Worm (Caenorhabditis elegans): Measurements from ENCODE around the gene F40F12.9.

DNA sequence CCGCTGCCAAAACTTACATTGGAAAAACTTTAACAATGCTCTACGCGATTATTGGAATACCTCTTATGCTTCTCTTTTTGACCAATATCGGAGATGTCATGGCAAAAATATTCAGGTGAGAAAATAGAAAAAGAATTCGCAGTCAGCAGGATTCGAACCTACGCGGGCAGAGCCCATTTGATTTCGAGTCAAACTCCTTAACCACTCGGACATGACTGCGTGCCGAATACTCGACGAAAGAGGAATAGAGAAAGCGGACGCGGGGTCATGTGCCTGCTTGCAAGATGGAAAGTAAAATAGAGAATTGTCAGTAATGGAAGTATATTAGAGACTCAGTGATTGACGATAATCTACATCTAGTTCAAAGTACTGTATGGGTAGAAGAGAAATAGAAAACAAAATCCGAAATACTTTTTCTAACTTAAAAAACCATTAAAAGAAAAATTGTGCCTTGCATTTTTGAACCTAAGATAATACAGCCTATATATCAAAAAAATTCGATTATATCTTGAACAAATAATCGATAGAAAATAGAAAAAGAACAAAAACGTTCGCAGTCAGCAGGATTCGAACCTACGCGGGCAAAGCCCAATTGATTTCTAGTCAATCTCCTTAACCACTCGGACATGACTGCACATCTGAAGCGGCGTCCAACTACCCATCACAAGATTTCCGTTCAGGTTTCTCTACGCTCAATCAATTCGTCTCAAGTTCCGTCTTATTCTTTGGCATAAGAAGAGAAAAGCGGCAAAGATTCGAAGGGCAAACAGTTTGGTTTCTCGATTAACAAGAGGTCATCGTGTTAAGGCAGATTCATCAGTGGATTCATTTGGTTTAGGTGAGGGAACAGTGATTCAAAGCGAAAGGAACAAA, 49.4 kb upstream of the F40F12.9 start:
- peak; percentile 50 for TF ChIP-seq him-1 (tag; optimal IDR thresholded peaks at IDR 0.05)
- TF ChIP-seq W03F9.2 (tag; optimal IDR thresholded peaks at IDR 0.05), result no peak
